Worm (Caenorhabditis elegans): Measurements from ENCODE around the gene idpp-12.
"Not testable (repeated sequence)": the region's sequence is repeated elsewhere in the genome, so short reads cannot be mapped to it uniquely, and the experiment has no call there.

- not testable (repeated sequence) for TF ChIP-seq ama-1 (optimal IDR thresholded peaks at IDR 0.05); scrt-1 (GFP tag; IDR thresholded peaks at IDR 0.05); ceh-13 (GFP tag; optimal IDR thresholded peaks at IDR 0.05); tbx-37 (GFP tag; conservative IDR thresholded peaks at IDR 0.05); ceh-36 (tag; optimal IDR thresholded peaks at IDR 0.05); B0310.2 (tag; optimal IDR thresholded peaks at IDR 0.05); hmbx-1 (tag; optimal IDR thresholded peaks at IDR 0.05); ets-7 (tag; optimal IDR thresholded peaks at IDR 0.05); tbx-11 (GFP tag; IDR thresholded peaks at IDR 0.05); sea-1 (GFP tag; conservative IDR thresholded peaks at IDR 0.05); hmg-4 (GFP tag; optimal IDR thresholded peaks at IDR 0.05)
Observed at ce11 chrIV:3331758-3332157, 28.0 kb downstream of the idpp-12 start, which contains the start of gene F42A6.5.

All from whole organism, early embryonic.